Fruit fly (Drosophila melanogaster) whole organism, embryonic: ENCODE measurements around the gene H15.
A peak's percentile ranks its signal among the peaks of the same experiment; 100 is the strongest.

Source experiments
- CG11456 ChIP-seq: fragments of 200-800 bp; sonication (Bioruptor generic); IDR thresholded peaks from 3 replicates; pipeline ENCODE4 v1.3.6; 2022; ENCODE audit warnings: missing biosample characterization, missing genetic modification characterization
- CG11504 ChIP-seq: fragments of 200-800 bp; sonication (Bioruptor generic); optimal IDR thresholded peaks from 3 replicates; lab custom pipeline; 2019; ENCODE audit warnings: missing biosample characterization, mild to moderate bottlenecking, missing genetic modification characterization, moderate library complexity
- CG12071 ChIP-seq: fragments of 200-800 bp; sonication (Bioruptor generic); optimal IDR thresholded peaks from 3 replicates; lab custom pipeline; 2018; ENCODE audit warnings: missing biosample characterization, mild to moderate bottlenecking, missing genetic modification characterization
- CG15479 ChIP-seq: fragments of 200-800 bp; sonication (Bioruptor generic); optimal IDR thresholded peaks from 3 replicates; lab custom pipeline; 2019; ENCODE audit warnings: missing biosample characterization, mild to moderate bottlenecking, missing genetic modification characterization, moderate library complexity
- CG18476 ChIP-seq: fragments of 200-800 bp; sonication (Bioruptor generic); optimal IDR thresholded peaks from 2 replicates; lab custom pipeline; 2016; ENCODE audit warnings: missing biosample characterization, mild to moderate bottlenecking, missing genetic modification characterization
- CG30431 ChIP-seq: fragments of 200-800 bp; sonication (Bioruptor generic); optimal IDR thresholded peaks from 2 replicates; lab custom pipeline; 2017; ENCODE audit warnings: missing biosample characterization, missing genetic modification characterization
- CG34224 ChIP-seq: fragments of 200-800 bp; sonication (Bioruptor generic); IDR thresholded peaks from 3 replicates; pipeline ENCODE4 v1.3.6; 2022; ENCODE audit warnings: missing biosample characterization, missing genetic modification characterization; ENCODE audit not compliant: partially characterized antibody
- CG4360 ChIP-seq: fragments of 200-800 bp; sonication (Bioruptor generic); IDR thresholded peaks from 2 replicates; pipeline ENCODE4 v1.3.6; 2022; ENCODE audit warnings: missing biosample characterization, missing genetic modification characterization
- CG4404 ChIP-seq: fragments of 200-800 bp; sonication (Bioruptor generic); IDR thresholded peaks from 2 replicates; pipeline ENCODE4 v1.3.6; 2022; ENCODE audit warnings: missing biosample characterization, missing genetic modification characterization
- CG6175 ChIP-seq: fragments of 200-800 bp; sonication (Bioruptor generic); IDR thresholded peaks from 3 replicates; pipeline ENCODE4 v1.3.6; 2022; ENCODE audit warnings: missing biosample characterization, missing genetic modification characterization
- CG6689 ChIP-seq: fragments of 200-800 bp; sonication (Bioruptor generic); IDR thresholded peaks from 2 replicates; pipeline ENCODE4 v1.3.6; 2022; ENCODE audit warnings: missing biosample characterization, missing genetic modification characterization
- CG7357 ChIP-seq: fragments of 200-800 bp; sonication (Bioruptor generic); IDR thresholded peaks from 3 replicates; pipeline ENCODE4 v1.3.6; 2022; ENCODE audit warnings: missing biosample characterization, missing genetic modification characterization
- CG8388 ChIP-seq: fragments of 200-800 bp; sonication (Bioruptor generic); optimal IDR thresholded peaks from 2 replicates; lab custom pipeline; 2019; ENCODE audit warnings: missing biosample characterization, mild to moderate bottlenecking, missing genetic modification characterization, moderate library complexity
- CG8924 ChIP-seq: fragments of 200-800 bp; optimal IDR thresholded peaks from 3 replicates; lab custom pipeline; 2019; ENCODE audit warnings: missing biosample characterization, mild to moderate bottlenecking, missing genetic modification characterization, moderate library complexity
- Chrac-16 ChIP-seq: fragments of 200-800 bp; sonication (Bioruptor generic); optimal IDR thresholded peaks from 3 replicates; lab custom pipeline; 2016; ENCODE audit warnings: missing biosample characterization, missing genetic modification characterization
- Dref ChIP-seq: fragments of 200-800 bp; sonication (Bioruptor generic); IDR thresholded peaks from 2 replicates; pipeline ENCODE4 v1.3.6; 2022; ENCODE audit warnings: missing biosample characterization, missing genetic modification characterization
- E2f1 ChIP-seq: fragments of 200-800 bp; sonication (Bioruptor generic); IDR thresholded peaks from 2 replicates; pipeline ENCODE4 v1.3.6; 2022; ENCODE audit warnings: missing biosample characterization, missing genetic modification characterization
- Ets97D ChIP-seq: fragments of 200-800 bp; sonication (Bioruptor generic); optimal IDR thresholded peaks from 3 replicates; lab custom pipeline; 2016; ENCODE audit warnings: missing biosample characterization, missing genetic modification characterization
- GATAe ChIP-seq: fragments of 200-800 bp; sonication (Bioruptor generic); conservative IDR thresholded peaks from 2 replicates; pipeline ENCODE4 v1.3.6; 2022; ENCODE audit warnings: missing biosample characterization, missing genetic modification characterization
- H15 ChIP-seq: fragments of 200-800 bp; sonication (Bioruptor generic); IDR thresholded peaks from 3 replicates; pipeline ENCODE4 v1.3.6; 2022; ENCODE audit warnings: missing biosample characterization, missing genetic modification characterization
- HLH54F ChIP-seq: fragments of 200-800 bp; sonication (Bioruptor generic); optimal IDR thresholded peaks from 3 replicates; lab custom pipeline; 2016; ENCODE audit warnings: missing biosample characterization, missing genetic modification characterization
- Hmx ChIP-seq: fragments of 200-800 bp; sonication (Bioruptor generic); optimal IDR thresholded peaks from 2 replicates; lab custom pipeline; 2016; ENCODE audit warnings: missing biosample characterization, missing genetic modification characterization
- Hr39 ChIP-seq: fragments of >200 bp; optimal IDR thresholded peaks from 2 replicates; lab custom pipeline; 2017
- MESR4 ChIP-seq: fragments of 200-800 bp; sonication (Bioruptor generic); optimal IDR thresholded peaks from 2 replicates; lab custom pipeline; 2018; ENCODE audit warnings: missing biosample characterization, mild to moderate bottlenecking, missing genetic modification characterization, moderate library complexity
- Med ChIP-seq: fragments of 200-800 bp; sonication (Bioruptor generic); peaks from one replicate; lab custom pipeline; 2016; ENCODE audit warnings: missing biosample characterization, missing genetic modification characterization, mild to moderate bottlenecking, inconsistent platforms, moderate library complexity
- Sin3A ChIP-seq: fragments of >200 bp; optimal IDR thresholded peaks from 2 replicates; lab custom pipeline; 2018
- Spps ChIP-seq: fragments of 200-800 bp; sonication (Bioruptor generic); optimal IDR thresholded peaks from 2 replicates; lab custom pipeline; 2018; ENCODE audit warnings: missing biosample characterization, mild to moderate bottlenecking, missing genetic modification characterization
- Ssrp ChIP-seq: fragments of 200-800 bp; sonication (Bioruptor generic); optimal IDR thresholded peaks from 2 replicates; lab custom pipeline; 2018; ENCODE audit warnings: missing biosample characterization, mild to moderate bottlenecking, missing genetic modification characterization, moderate library complexity
- ab ChIP-seq: fragments of 200-800 bp; sonication (Bioruptor generic); optimal IDR thresholded peaks from 2 replicates; lab custom pipeline; 2016; ENCODE audit warnings: missing biosample characterization, missing genetic modification characterization
- abd-A ChIP-seq: fragments of 200-800 bp; sonication (Bioruptor generic); optimal IDR thresholded peaks from 3 replicates; lab custom pipeline; 2019; ENCODE audit warnings: missing biosample characterization, mild to moderate bottlenecking, missing genetic modification characterization, moderate library complexity
- chinmo ChIP-seq: fragments of 200-800 bp; sonication (Bioruptor generic); IDR thresholded peaks from 4 replicates; pipeline ENCODE4 v1.3.6; 2022; ENCODE audit warnings: missing biosample characterization, missing genetic modification characterization; ENCODE audit not compliant: partially characterized antibody
- cwo ChIP-seq: fragments of 200-800 bp; sonication (Bioruptor generic); optimal IDR thresholded peaks from 3 replicates; lab custom pipeline; 2017; ENCODE audit warnings: missing biosample characterization, missing genetic modification characterization, mild to moderate bottlenecking, moderate library complexity, missing genetic modification reagents
- disco-r ChIP-seq: fragments of 200-800 bp; sonication (Bioruptor generic); optimal IDR thresholded peaks from 2 replicates; lab custom pipeline; 2016; ENCODE audit warnings: missing biosample characterization, missing genetic modification characterization
- dpn ChIP-seq, 2 experiments: fragments of 200-800 bp; sonication (Bioruptor generic); optimal IDR thresholded peaks; 3 replicates each; lab custom pipeline; 2016; ENCODE audit warnings: missing biosample characterization in 2 of 2, missing genetic modification characterization in 2 of 2
- eve ChIP-seq, 2 experiments: fragments of >200 bp; optimal IDR thresholded peaks; 2 replicates each; lab custom pipeline; 2017; ENCODE audit warnings: missing biosample characterization in 2 of 2, missing genetic modification characterization in 2 of 2
- fu2 ChIP-seq: fragments of 200-800 bp; sonication (Bioruptor generic); optimal IDR thresholded peaks from 2 replicates; lab custom pipeline; 2016; ENCODE audit warnings: missing biosample characterization, missing genetic modification characterization
- gro ChIP-seq: fragments of 200-800 bp; sonication (Bioruptor generic); optimal IDR thresholded peaks from 2 replicates; lab custom pipeline; 2016; ENCODE audit warnings: missing biosample characterization, missing genetic modification characterization
- kni ChIP-seq: fragments of 200-800 bp; sonication (Bioruptor generic); optimal IDR thresholded peaks from 3 replicates; lab custom pipeline; 2017; ENCODE audit warnings: mild to moderate bottlenecking, missing biosample characterization, missing genetic modification reagents, missing genetic modification characterization
- lab ChIP-seq: fragments of 200-800 bp; sonication (Bioruptor generic); optimal IDR thresholded peaks from 3 replicates; lab custom pipeline; 2017; ENCODE audit warnings: missing biosample characterization, missing genetic modification characterization, mild to moderate bottlenecking, moderate library complexity, missing genetic modification reagents
- lmd ChIP-seq: fragments of 200-800 bp; sonication (Bioruptor generic); IDR thresholded peaks from 2 replicates; pipeline ENCODE4 v1.3.6; 2022; ENCODE audit warnings: missing biosample characterization, missing genetic modification characterization
- nerfin-2 ChIP-seq: fragments of 200-800 bp; sonication (Bioruptor generic); IDR thresholded peaks from 2 replicates; pipeline ENCODE4 v1.3.6; 2022; ENCODE audit warnings: missing biosample characterization, missing genetic modification characterization; ENCODE audit not compliant: partially characterized antibody
- repo ChIP-seq: fragments of 200-800 bp; sonication (Bioruptor generic); optimal IDR thresholded peaks from 2 replicates; lab custom pipeline; 2016; ENCODE audit warnings: missing biosample characterization, missing genetic modification characterization
- ro ChIP-seq: fragments of 200-800 bp; sonication (Bioruptor generic); IDR thresholded peaks from 2 replicates; pipeline ENCODE4 v1.3.6; 2022; ENCODE audit warnings: missing biosample characterization, missing genetic modification characterization
- scrt ChIP-seq: fragments of 200-800 bp; sonication (Bioruptor generic); optimal IDR thresholded peaks from 2 replicates; lab custom pipeline; 2018; ENCODE audit warnings: missing biosample characterization, mild to moderate bottlenecking, missing genetic modification characterization, moderate library complexity
- sisA ChIP-seq: fragments of 200-800 bp; sonication (Bioruptor generic); IDR thresholded peaks from 2 replicates; pipeline ENCODE4 v1.3.6; 2022; ENCODE audit warnings: missing biosample characterization, missing genetic modification characterization
- slbo ChIP-seq: fragments of 200-800 bp; sonication (Bioruptor generic); IDR thresholded peaks from 2 replicates; pipeline ENCODE4 v1.3.6; 2022; ENCODE audit warnings: missing biosample characterization, missing genetic modification characterization
- sr ChIP-seq: fragments of 200-800 bp; sonication (Bioruptor generic); IDR thresholded peaks from 3 replicates; pipeline ENCODE4 v1.3.6; 2022; ENCODE audit warnings: missing biosample characterization, missing genetic modification characterization
- stc ChIP-seq: fragments of 200-800 bp; sonication (Bioruptor generic); IDR thresholded peaks from 2 replicates; pipeline ENCODE4 v1.3.6; 2022; ENCODE audit warnings: missing biosample characterization, missing genetic modification characterization
- tio ChIP-seq: fragments of 200-800 bp; sonication (Bioruptor generic); optimal IDR thresholded peaks from 2 replicates; lab custom pipeline; 2017; ENCODE audit warnings: missing biosample characterization, missing genetic modification characterization, inconsistent platforms
- unc-4 ChIP-seq: fragments of 200-800 bp; sonication (Bioruptor generic); IDR thresholded peaks from 2 replicates; pipeline ENCODE4 v1.3.6; 2022; ENCODE audit warnings: missing biosample characterization, missing genetic modification characterization; ENCODE audit not compliant: partially characterized antibody

The H15 gene

dm6 chr2L:5414635-5415191 lies 10.6 kb downstream of the H15 start:
- TF ChIP-seq CG6175 (no peak), HLH54F (GFP tag; lab: Kevin White, UChicago) (no peak), fu2 (GFP tag; lab: Kevin White, UChicago) (no peak), CG4360 (GFP tag; lab: Robert Waterston, UW) (peak; percentile 82), CG12071 (GFP tag; lab: Kevin White, UChicago) (no peak), CG11504 (tag; lab: Kevin White, UChicago) (peak; percentile 90), abd-A (tag; lab: Kevin White, UChicago) (no peak), Chrac-16 (GFP tag; lab: Kevin White, UChicago) (no peak), CG8924 (tag; lab: Kevin White, UChicago) (no peak), GATAe (GFP tag; lab: Robert Waterston, UW) (no peak), Med (GFP tag; lab: Kevin White, UChicago) (peak; percentile 8)

- TF ChIP-seq CG15479 (GFP tag; lab: Kevin White, UChicago) (no peak), CG7357 (no peak), repo (GFP tag; lab: Kevin White, UChicago) (no peak), tio (GFP tag; lab: Kevin White, UChicago) (no peak), slbo (0 out of 2 replicates have a peak, but pooled peaks have one; percentile 25), sisA (GFP tag; lab: Robert Waterston, UW) (0 out of 2 replicates have a peak, but pooled peaks have one; percentile 18), ro (GFP tag; lab: Robert Waterston, UW) (0 out of 2 replicates have a peak, but pooled peaks have one; percentile 8), CG6689 (no peak), gro (no peak), CG8388 (no peak), CG18476 (GFP tag; lab: Kevin White, UChicago) (no peak), ab (GFP tag; lab: Kevin White, UChicago) (no peak), chinmo (GFP tag; lab: Robert Waterston, UW) (no peak), MESR4 (GFP tag; lab: Kevin White, UChicago) (no peak), scrt (GFP tag; lab: Kevin White, UChicago) (no peak), Spps (no peak), H15 (GFP tag; lab: Robert Waterston, UW) (peak; percentile 54; the same call in 1 of the 3 replicates), sr (no peak), stc (GFP tag; lab: Robert Waterston, UW) (no peak), lmd (0 out of 2 replicates have a peak, but pooled peaks have one; percentile 14), Dref (GFP tag; lab: Robert Waterston, UW) (0 out of 2 replicates have a peak, but pooled peaks have one; percentile 7), CG11456 (0 out of 3 replicates have a peak, but pooled peaks have one; percentile 24), CG4404 (GFP tag; lab: Robert Waterston, UW) (0 out of 2 replicates have a peak, but pooled peaks have one; percentile 23), E2f1 (GFP tag; lab: Robert Waterston, UW) (no peak), nerfin-2 (GFP tag; lab: Robert Waterston, UW) (no peak), lab (GFP tag; lab: Kevin White, UChicago) (no peak), unc-4 (GFP tag; lab: Robert Waterston, UW) (no peak), CG4360 (GFP tag; lab: Robert Waterston, UW) (no peak), Ssrp (tag; lab: Kevin White, UChicago) (no peak), eve (GFP tag; optimal IDR thresholded peaks at IDR 0.05; lab: Kevin White, UChicago) (no peak), Hmx (GFP tag; lab: Kevin White, UChicago) (no peak), kni (GFP tag; lab: Kevin White, UChicago) (no peak), cwo (GFP tag; lab: Kevin White, UChicago) (no peak), Sin3A (lab: Kevin White, UChicago) (no peak), dpn (GFP tag; optimal IDR thresholded peaks at IDR 0.05; lab: Kevin White, UChicago) (no peak), Hr39 (lab: Kevin White, UChicago) (peak; percentile 85), CG34224 (GFP tag; lab: Robert Waterston, UW) (no peak), disco-r (GFP tag; lab: Kevin White, UChicago) (no peak), CG30431 (GFP tag; lab: Kevin White, UChicago) (no peak), Ets97D (no peak)
Observed at dm6 chr2L:5415382-5415781, 11.3 kb downstream of the H15 start.
